Worm (Caenorhabditis elegans) whole organism, L2 larva: ENCODE measurements around the gene nccd-1.

Experiments
- ZK546.5 ChIP-seq: sonication (generic microtip); optimal IDR thresholded peaks from 2 replicates; lab custom pipeline; 2017; ENCODE audit warnings: missing biosample characterization, missing genetic modification characterization
- nhr-6 ChIP-seq: fragments of 150-350 bp; optimal IDR thresholded peaks from 2 replicates; lab custom pipeline; 2014; ENCODE audit warnings: missing biosample characterization, missing genetic modification characterization

- TF ChIP-seq nhr-6 (tag; lab: Kevin White, UChicago) (no peak), ZK546.5 (tag; lab: Kevin White, UChicago) (no peak)
Measured at ce11 chrIV:17021042-17021441, 32.5 kb downstream of the nccd-1 start.
